Worm (Caenorhabditis elegans): ENCODE measurements around the gene ceh-89.

DNA sequence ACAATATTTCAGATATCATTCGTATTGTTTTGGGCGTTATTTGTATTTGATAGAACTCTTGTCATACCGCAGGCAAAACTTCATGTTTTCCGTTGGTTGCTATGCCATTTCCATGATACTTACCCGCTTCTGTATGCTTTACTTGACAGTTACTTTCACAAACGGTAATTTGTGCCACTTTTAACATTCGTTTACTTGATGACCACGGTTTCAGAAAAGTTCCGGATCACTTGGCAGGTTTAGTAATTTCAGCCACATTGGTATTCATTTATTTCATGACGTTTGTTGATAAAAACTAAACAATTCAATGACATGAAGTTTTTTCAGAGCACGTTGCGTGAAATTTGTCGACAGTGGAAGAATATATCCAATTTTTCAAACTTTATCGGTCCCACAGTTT lies 37.7 kb downstream of the ceh-89 start:
- no peak for TF ChIP-seq lin-54 (GFP tag; optimal IDR thresholded peaks at IDR 0.05)
- no peak for TF ChIP-seq madf-6 (GFP tag; IDR thresholded peaks at IDR 0.05)
- no peak for TF ChIP-seq sea-2 (GFP tag; IDR thresholded peaks at IDR 0.05)
- no peak for TF ChIP-seq efl-1 (GFP tag; optimal IDR thresholded peaks at IDR 0.05)
- no peak for TF ChIP-seq attf-3 (GFP tag; conservative IDR thresholded peaks at IDR 0.05)
- TF ChIP-seq zfh-2 (GFP tag; conservative IDR thresholded peaks at IDR 0.05) = no peak
- TF ChIP-seq rcor-1 (GFP tag; IDR thresholded peaks at IDR 0.05) = no peak
- no peak for TF ChIP-seq nhr-90 (tag; optimal IDR thresholded peaks at IDR 0.05)
- no peak for TF ChIP-seq Y95B8A.8 (GFP tag; IDR thresholded peaks at IDR 0.05)
- TF ChIP-seq hlh-12 (tag; optimal IDR thresholded peaks at IDR 0.05) = no peak
- no peak for TF ChIP-seq somi-1 (GFP tag; optimal IDR thresholded peaks at IDR 0.05)
- no peak for TF ChIP-seq mcd-1 (GFP tag; IDR thresholded peaks at IDR 0.05)
- TF ChIP-seq lsy-27 (tag; optimal IDR thresholded peaks at IDR 0.05; ENCODE audit: borderline replicate concordance, insufficient read depth) = no peak

All from whole organism, young adult.